Fruit fly (Drosophila melanogaster) whole organism, pupa: ENCODE measurements around the gene GckIII.

Source experiments
- CG10348 ChIP-seq: fragments of 200-800 bp; sonication (Bioruptor generic); IDR thresholded peaks from 2 replicates; pipeline ENCODE4 v1.3.6; 2022; ENCODE audit warnings: missing biosample characterization, missing genetic modification characterization
- CG12605 ChIP-seq: fragments of 200-800 bp; sonication (Bioruptor generic); IDR thresholded peaks from 2 replicates; pipeline ENCODE4 v1.3.6; 2022; ENCODE audit warnings: missing biosample characterization, missing genetic modification characterization
- CG13204 ChIP-seq: fragments of 200-800 bp; sonication (Bioruptor generic); optimal IDR thresholded peaks from 2 replicates; lab custom pipeline; 2018; ENCODE audit warnings: missing biosample characterization, mild to moderate bottlenecking, missing genetic modification characterization, moderate library complexity
- CG14655 ChIP-seq: fragments of 200-800 bp; sonication (Bioruptor generic); optimal IDR thresholded peaks from 3 replicates; lab custom pipeline; 2017; ENCODE audit warnings: mild to moderate bottlenecking, missing biosample characterization, missing genetic modification reagents, missing genetic modification characterization
- CG15710 ChIP-seq: fragments of 200-800 bp; sonication (Bioruptor generic); optimal IDR thresholded peaks from 2 replicates; lab custom pipeline; 2018; ENCODE audit warnings: missing biosample characterization, mild to moderate bottlenecking, missing genetic modification characterization, moderate library complexity
- CG17806 ChIP-seq: fragments of 200-800 bp; sonication (Bioruptor generic); optimal IDR thresholded peaks from 2 replicates; lab custom pipeline; 2018; ENCODE audit warnings: missing biosample characterization, mild to moderate bottlenecking, missing genetic modification characterization, moderate library complexity
- CG32121 ChIP-seq: fragments of 200-800 bp; sonication (Bioruptor generic); IDR thresholded peaks from 2 replicates; pipeline ENCODE4 v1.3.6; 2022; ENCODE audit warnings: missing biosample characterization, missing genetic modification characterization
- CG34367 ChIP-seq: fragments of 200-800 bp; sonication (Bioruptor generic); optimal IDR thresholded peaks from 2 replicates; lab custom pipeline; 2018; ENCODE audit warnings: missing biosample characterization, mild to moderate bottlenecking, missing genetic modification characterization
- CG4496 ChIP-seq: fragments of 200-800 bp; sonication (Bioruptor generic); IDR thresholded peaks from 3 replicates; pipeline ENCODE4 v1.3.6; 2022; ENCODE audit warnings: missing biosample characterization, missing genetic modification characterization
- CG8159 ChIP-seq: fragments of 200-800 bp; sonication (Bioruptor generic); optimal IDR thresholded peaks from 3 replicates; lab custom pipeline; 2018; ENCODE audit warnings: missing biosample characterization, mild to moderate bottlenecking, missing genetic modification characterization, moderate library complexity
- CG8301 ChIP-seq: fragments of 200-800 bp; sonication (Bioruptor generic); optimal IDR thresholded peaks from 2 replicates; lab custom pipeline; 2018; ENCODE audit warnings: missing biosample characterization, mild to moderate bottlenecking, missing genetic modification characterization
- CG9948 ChIP-seq: fragments of 200-800 bp; sonication (Bioruptor generic); optimal IDR thresholded peaks from 2 replicates; lab custom pipeline; 2018; ENCODE audit warnings: missing biosample characterization, mild to moderate bottlenecking, missing genetic modification characterization, moderate library complexity
- D1 ChIP-seq: fragments of 200-800 bp; sonication (Bioruptor generic); optimal IDR thresholded peaks from 2 replicates; lab custom pipeline; 2018; ENCODE audit warnings: missing biosample characterization, mild to moderate bottlenecking, missing genetic modification characterization, moderate library complexity
- EcR ChIP-seq: fragments of 200-800 bp; sonication (Bioruptor generic); optimal IDR thresholded peaks from 3 replicates; lab custom pipeline; 2019; ENCODE audit warnings: missing biosample characterization, missing genetic modification characterization, mild to moderate bottlenecking, moderate library complexity, missing genetic modification reagents
- Ets98B ChIP-seq: fragments of 200-800 bp; sonication (Bioruptor generic); IDR thresholded peaks from 2 replicates; pipeline ENCODE4 v1.3.6; 2022; ENCODE audit warnings: missing biosample characterization, missing genetic modification characterization
- Pif1A ChIP-seq: fragments of 200-800 bp; sonication (Bioruptor generic); optimal IDR thresholded peaks from 3 replicates; lab custom pipeline; 2016; ENCODE audit warnings: missing biosample characterization, missing genetic modification characterization
- Pif1B ChIP-seq: fragments of 200-800 bp; sonication (Bioruptor generic); optimal IDR thresholded peaks from 3 replicates; lab custom pipeline; 2016; ENCODE audit warnings: missing biosample characterization, missing genetic modification characterization
- Snoo ChIP-seq: fragments of 200-800 bp; sonication (Bioruptor generic); optimal IDR thresholded peaks from 3 replicates; lab custom pipeline; 2017; ENCODE audit warnings: missing biosample characterization, mild to moderate bottlenecking, missing genetic modification characterization, inconsistent platforms
- fd96Ca ChIP-seq: fragments of 200-800 bp; sonication (Bioruptor generic); IDR thresholded peaks from 3 replicates; pipeline ENCODE4 v1.3.6; 2022; ENCODE audit warnings: missing biosample characterization, missing genetic modification characterization
- gl ChIP-seq: fragments of 200-800 bp; sonication (Bioruptor generic); optimal IDR thresholded peaks from 2 replicates; lab custom pipeline; 2018; ENCODE audit warnings: missing biosample characterization, mild to moderate bottlenecking, missing genetic modification characterization
- rn ChIP-seq: fragments of 200-800 bp; sonication (Bioruptor generic); IDR thresholded peaks from 2 replicates; pipeline ENCODE4 v1.3.6; 2022; ENCODE audit warnings: missing biosample characterization, missing genetic modification characterization

The GckIII gene

dm6 chr3R:17060809-17061394 is 24.4 kb upstream of the GckIII start:
- TF ChIP-seq EcR (GFP tag; lab: Kevin White, UChicago): no peak
- TF ChIP-seq CG8159 (tag; lab: Kevin White, UChicago): no peak
- TF ChIP-seq CG14655 (GFP tag; lab: Kevin White, UChicago): no peak
- TF ChIP-seq CG10348 (GFP tag; lab: Robert Waterston, UW): no peak
- no peak for TF ChIP-seq CG34367 (tag; lab: Kevin White, UChicago)
- no peak for TF ChIP-seq Pif1A (GFP tag; lab: Kevin White, UChicago)
- no peak for TF ChIP-seq CG15710
- no peak for TF ChIP-seq Snoo (tag; lab: Kevin White, UChicago)
- no peak for TF ChIP-seq CG12605 (GFP tag; lab: Robert Waterston, UW)
- TF ChIP-seq, all 21 proteins: peak for 0

dm6 chr3R:17061736-17062371 is 23.5 kb upstream of the GckIII start:
- TF ChIP-seq Ets98B (GFP tag; lab: Robert Waterston, UW): no peak
- TF ChIP-seq CG17806 (tag; lab: Kevin White, UChicago): no peak
- TF ChIP-seq Pif1A (GFP tag; lab: Kevin White, UChicago): no peak
- TF ChIP-seq CG12605 (GFP tag; lab: Robert Waterston, UW): no peak
- no peak for TF ChIP-seq gl (tag; lab: Kevin White, UChicago)
- no peak for TF ChIP-seq CG10348 (GFP tag; lab: Robert Waterston, UW)
- no peak for TF ChIP-seq rn (GFP tag; lab: Robert Waterston, UW)
- no peak for TF ChIP-seq CG9948 (tag; lab: Kevin White, UChicago)
- TF ChIP-seq EcR (GFP tag; lab: Kevin White, UChicago): peak; percentile 78
- peak; percentile 51 for TF ChIP-seq Snoo (tag; lab: Kevin White, UChicago)
- TF ChIP-seq CG4496 (GFP tag; lab: Robert Waterston, UW): no peak
- TF ChIP-seq CG14655 (GFP tag; lab: Kevin White, UChicago): no peak
- 0 out of 3 replicates have a peak, but pooled peaks have one; percentile 24 for TF ChIP-seq fd96Ca (GFP tag; lab: Robert Waterston, UW)
- no peak for TF ChIP-seq CG34367 (tag; lab: Kevin White, UChicago)
- no peak for TF ChIP-seq CG8301 (tag; lab: Kevin White, UChicago)
- no peak for TF ChIP-seq D1 (tag; lab: Kevin White, UChicago)
- TF ChIP-seq CG13204 (GFP tag; lab: Kevin White, UChicago): peak; percentile 92
- no peak for TF ChIP-seq Pif1B (GFP tag; lab: Kevin White, UChicago)
- no peak for TF ChIP-seq CG32121 (GFP tag; lab: Robert Waterston, UW)
- no peak for TF ChIP-seq CG8159 (tag; lab: Kevin White, UChicago)
- no peak for TF ChIP-seq CG15710

DNA sequence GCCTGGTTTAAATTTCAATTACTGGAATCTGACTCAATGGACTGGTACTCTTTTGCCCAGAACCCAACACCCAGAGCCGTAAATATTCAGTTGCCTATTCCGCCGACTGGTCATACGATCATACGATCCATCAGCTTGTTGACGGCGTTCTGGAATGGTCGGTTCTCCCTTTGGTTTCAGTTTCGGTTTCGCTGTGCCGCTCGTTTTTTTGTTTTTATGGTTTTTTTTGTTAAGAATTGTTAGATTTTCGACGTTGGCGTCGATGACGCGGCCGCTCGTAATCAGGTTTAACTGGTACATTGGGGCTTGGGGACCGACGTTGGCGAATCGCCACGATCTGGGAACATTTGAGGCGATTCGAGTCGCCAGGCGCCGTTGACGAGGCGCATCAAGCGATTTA is 22.6 kb upstream of the GckIII start:
- TF ChIP-seq CG4496 (GFP tag; lab: Robert Waterston, UW) (0 out of 3 replicates have a peak, but pooled peaks have one; percentile 47), CG10348 (GFP tag; lab: Robert Waterston, UW) (no peak), CG15710 (no peak), rn (GFP tag; lab: Robert Waterston, UW) (no peak)

DNA sequence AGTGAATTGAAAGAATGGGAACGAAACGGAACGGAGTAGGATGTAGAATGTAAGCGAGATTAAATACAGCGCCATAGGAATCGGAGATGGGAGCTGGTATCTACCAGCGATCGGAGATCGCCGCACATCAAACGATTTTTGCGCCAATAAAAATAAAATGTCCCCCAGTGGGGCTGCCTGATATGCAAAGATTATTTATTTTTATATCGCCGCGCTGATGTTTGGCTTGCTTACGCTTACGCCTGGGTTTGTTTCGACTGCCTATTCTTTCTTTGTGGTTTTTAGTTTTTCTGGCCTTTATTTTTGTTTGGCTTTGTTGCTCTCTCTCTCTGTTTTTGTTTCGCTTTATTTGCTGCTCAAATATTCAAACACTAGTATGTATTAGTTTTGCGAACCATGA is 21.6 kb upstream of the GckIII start:
- TF ChIP-seq CG4496 (GFP tag; lab: Robert Waterston, UW) (0 out of 3 replicates have a peak, but pooled peaks have one; percentile 17), CG13204 (GFP tag; lab: Kevin White, UChicago) (no peak)
- TF ChIP-seq, all 21 proteins: peak for 1

- TF ChIP-seq CG32121 (GFP tag; lab: Robert Waterston, UW): peak; percentile 88; the same call in 1 of the 2 replicates
- TF ChIP-seq rn (GFP tag; lab: Robert Waterston, UW): peak; percentile 51
- peak; percentile 95 for TF ChIP-seq CG8301 (tag; lab: Kevin White, UChicago)
- peak; percentile 92 for TF ChIP-seq CG14655 (GFP tag; lab: Kevin White, UChicago)
- peak; percentile 81 for TF ChIP-seq EcR (GFP tag; lab: Kevin White, UChicago)
- TF ChIP-seq CG8159 (tag; lab: Kevin White, UChicago): peak; percentile 92
- TF ChIP-seq CG15710: peak; percentile 85
- peak; percentile 92 for TF ChIP-seq CG13204 (GFP tag; lab: Kevin White, UChicago)
- peak; percentile 74 for TF ChIP-seq gl (tag; lab: Kevin White, UChicago)
- TF ChIP-seq CG34367 (tag; lab: Kevin White, UChicago): peak; percentile 86
- peak; percentile 78 for TF ChIP-seq CG12605 (GFP tag; lab: Robert Waterston, UW)
- peak; percentile 87 for TF ChIP-seq CG4496 (GFP tag; lab: Robert Waterston, UW)
- TF ChIP-seq Pif1B (GFP tag; lab: Kevin White, UChicago): peak; percentile 95
- peak; percentile 92 for TF ChIP-seq CG17806 (tag; lab: Kevin White, UChicago)
- TF ChIP-seq Pif1A (GFP tag; lab: Kevin White, UChicago): peak; percentile 94
- TF ChIP-seq Snoo (tag; lab: Kevin White, UChicago): peak; percentile 94
- TF ChIP-seq CG9948 (tag; lab: Kevin White, UChicago): peak; percentile 94
- peak; percentile 71 for TF ChIP-seq fd96Ca (GFP tag; lab: Robert Waterston, UW)
- TF ChIP-seq D1 (tag; lab: Kevin White, UChicago): peak; percentile 85
- TF ChIP-seq Ets98B (GFP tag; lab: Robert Waterston, UW): peak; percentile 89
- peak; percentile 35; the same call in 1 of the 2 replicates for TF ChIP-seq CG10348 (GFP tag; lab: Robert Waterston, UW)
Observed at dm6 chr3R:17065018-17065784, 20.1 kb upstream of the GckIII start.
